Fruit fly (Drosophila melanogaster): ENCODE data around the gene Pfdn1.
A peak's percentile ranks its signal among the peaks of the same experiment; 100 is the strongest.

Pfdn1 gene

dm6 chr2L:6070656-6071231, 1.9 kb downstream of the Pfdn1 start, which contains the start of the genes CG9154 and Kr-h2 (continued):
- TF ChIP-seq peb (GFP tag; IDR thresholded peaks at IDR 0.05), result no peak
- TF ChIP-seq D19B (GFP tag; optimal IDR thresholded peaks at IDR 0.05), result peak; percentile 25
- peak; percentile 32; the same call in 1 of the 2 replicates for TF ChIP-seq CG2129 (GFP tag; IDR thresholded peaks at IDR 0.05; ENCODE audit: partially characterized antibody)
- TF ChIP-seq H2.0 (GFP tag; IDR thresholded peaks at IDR 0.05), result no peak
- peak; percentile 24 for TF ChIP-seq CG4328 (GFP tag; optimal IDR thresholded peaks at IDR 0.05)
- TF ChIP-seq Max (GFP tag; optimal IDR thresholded peaks at IDR 0.05), result peak; percentile 14
- no peak for TF ChIP-seq CG7786 (GFP tag; optimal IDR thresholded peaks at IDR 0.05)
- peak; percentile 58 for TF ChIP-seq CG18599 (GFP tag; optimal IDR thresholded peaks at IDR 0.05)
- no peak for TF ChIP-seq tgo (GFP tag; IDR thresholded peaks at IDR 0.05)
- peak; percentile 37 for TF ChIP-seq phol (tag; optimal IDR thresholded peaks at IDR 0.05)
- TF ChIP-seq repo (GFP tag; optimal IDR thresholded peaks at IDR 0.05), result no peak
- TF ChIP-seq CG42726 (GFP tag; IDR thresholded peaks at IDR 0.05; ENCODE audit: partially characterized antibody), result peak; percentile 69
- peak; percentile 54; the same call in 1 of the 2 replicates for TF ChIP-seq CG32532 (GFP tag; IDR thresholded peaks at IDR 0.05)
- TF ChIP-seq Eip74EF (GFP tag; optimal IDR thresholded peaks at IDR 0.05), result no peak
- peak; percentile 59 for TF ChIP-seq Nf-YC (tag; optimal IDR thresholded peaks at IDR 0.05)
- peak; percentile 61 for TF ChIP-seq Scr (GFP tag; IDR thresholded peaks at IDR 0.05; ENCODE audit: partially characterized antibody)
- TF ChIP-seq tap (tag; optimal IDR thresholded peaks at IDR 0.05), result no peak
- TF ChIP-seq Camta (GFP tag; optimal IDR thresholded peaks at IDR 0.05), result no peak
- TF ChIP-seq inv (GFP tag; IDR thresholded peaks at IDR 0.05; ENCODE audit: partially characterized antibody), result peak; percentile 57; the same call in 1 of the 2 replicates
- peak; percentile 100 for TF ChIP-seq CG15514 (GFP tag; optimal IDR thresholded peaks at IDR 0.05)
- TF ChIP-seq CG10267 (tag; optimal IDR thresholded peaks at IDR 0.05), result peak; percentile 57
- TF ChIP-seq CG14860 (GFP tag; IDR thresholded peaks at IDR 0.05; ENCODE audit: partially characterized antibody), result peak; percentile 78
- peak; percentile 11 for TF ChIP-seq dmrt11E (tag; optimal IDR thresholded peaks at IDR 0.05)
- peak; percentile 93 for TF ChIP-seq Sry-δ (GFP tag; optimal IDR thresholded peaks at IDR 0.05)
- peak; percentile 28 for TF ChIP-seq exex (tag; optimal IDR thresholded peaks at IDR 0.05)
- TF ChIP-seq CG4730 (GFP tag; IDR thresholded peaks at IDR 0.05), result no peak
- TF ChIP-seq Blimp-1 (GFP tag; optimal IDR thresholded peaks at IDR 0.05), result peak; percentile 0
- no peak for TF ChIP-seq prd (optimal IDR thresholded peaks at IDR 0.05)
- TF ChIP-seq prd (GFP tag; IDR thresholded peaks at IDR 0.05), result peak; percentile 44
- TF ChIP-seq CG18764 (GFP tag; optimal IDR thresholded peaks at IDR 0.05), result no peak
- peak; percentile 23 for TF ChIP-seq CG4424 (GFP tag; optimal IDR thresholded peaks at IDR 0.05)
- peak; percentile 75 for TF ChIP-seq amos (GFP tag; IDR thresholded peaks at IDR 0.05; ENCODE audit: partially characterized antibody)
- no peak for TF ChIP-seq pita (GFP tag; optimal IDR thresholded peaks at IDR 0.05)
- no peak for TF ChIP-seq CG11696 (GFP tag; IDR thresholded peaks at IDR 0.05)
- TF ChIP-seq row (GFP tag; IDR thresholded peaks at IDR 0.05), result peak; percentile 71
- no peak for TF ChIP-seq p53 (GFP tag; optimal IDR thresholded peaks at IDR 0.05)
- peak; percentile 64 for TF ChIP-seq sug (tag; optimal IDR thresholded peaks at IDR 0.05)
- peak; percentile 55; the same call in 1 of the 3 replicates for TF ChIP-seq mld (GFP tag; IDR thresholded peaks at IDR 0.05; ENCODE audit: partially characterized antibody)
- peak; percentile 25 for TF ChIP-seq shn (GFP tag; optimal IDR thresholded peaks at IDR 0.05)
- TF ChIP-seq BEAF-32 (GFP tag; optimal IDR thresholded peaks at IDR 0.05), result peak; percentile 73
- TF ChIP-seq HmgZ (tag; optimal IDR thresholded peaks at IDR 0.05), result peak; percentile 12
- peak; percentile 34 for TF ChIP-seq CG30020 (tag; optimal IDR thresholded peaks at IDR 0.05)
- TF ChIP-seq CG10321 (GFP tag; IDR thresholded peaks at IDR 0.05), result no peak
- TF ChIP-seq oc (tag; optimal IDR thresholded peaks at IDR 0.05), result no peak
- peak; percentile 36 for TF ChIP-seq lilli (GFP tag; optimal IDR thresholded peaks at IDR 0.05)
- peak; percentile 23 for TF ChIP-seq CG4820 (GFP tag; optimal IDR thresholded peaks at IDR 0.05)
- no peak for TF ChIP-seq CG17912 (GFP tag; optimal IDR thresholded peaks at IDR 0.05)
- peak; percentile 56 for TF ChIP-seq gem (tag; optimal IDR thresholded peaks at IDR 0.05)
- TF ChIP-seq CG9215 (GFP tag; IDR thresholded peaks at IDR 0.05), result no peak

Measured in whole organism, embryonic.